Fruit fly (Drosophila melanogaster) whole organism, embryonic: ENCODE measurements around the gene CG15408.
A peak's percentile ranks its signal among the peaks of the same experiment; 100 is the strongest.

Experiments
- Atf3 ChIP-seq: fragments of 200-800 bp; sonication (Bioruptor generic); optimal IDR thresholded peaks from 3 replicates; lab custom pipeline; 2016; ENCODE audit warnings: missing biosample characterization, missing genetic modification characterization
- B-H2 ChIP-seq: fragments of 200-800 bp; sonication (Bioruptor generic); optimal IDR thresholded peaks from 2 replicates; lab custom pipeline; 2018; ENCODE audit warnings: missing biosample characterization, mild to moderate bottlenecking, missing genetic modification characterization
- CG12104 ChIP-seq: fragments of 200-800 bp; sonication (Bioruptor generic); optimal IDR thresholded peaks from 3 replicates; lab custom pipeline; 2016; ENCODE audit warnings: missing biosample characterization, missing genetic modification characterization
- CG12744 ChIP-seq: fragments of 200-800 bp; sonication (Bioruptor generic); optimal IDR thresholded peaks from 2 replicates; lab custom pipeline; 2016; ENCODE audit warnings: missing biosample characterization, missing genetic modification characterization
- CG13123 ChIP-seq: fragments of 200-800 bp; sonication (Bioruptor generic); optimal IDR thresholded peaks from 2 replicates; lab custom pipeline; 2016; ENCODE audit warnings: missing biosample characterization, missing genetic modification characterization
- CG15073 ChIP-seq: fragments of 200-800 bp; sonication (Bioruptor generic); optimal IDR thresholded peaks from 2 replicates; lab custom pipeline; 2016; ENCODE audit warnings: missing biosample characterization, missing genetic modification characterization
- CG2202 ChIP-seq: fragments of 200-800 bp; sonication (Bioruptor generic); optimal IDR thresholded peaks from 2 replicates; lab custom pipeline; 2018; ENCODE audit warnings: missing biosample characterization, mild to moderate bottlenecking, missing genetic modification characterization
- CG2678 ChIP-seq: fragments of 200-800 bp; sonication (Bioruptor generic); optimal IDR thresholded peaks from 3 replicates; lab custom pipeline; 2019; ENCODE audit warnings: missing biosample characterization, mild to moderate bottlenecking, missing genetic modification characterization, moderate library complexity
- CG31388 ChIP-seq: fragments of 200-800 bp; sonication (Bioruptor generic); optimal IDR thresholded peaks from 2 replicates; lab custom pipeline; 2016; ENCODE audit warnings: missing biosample characterization, missing genetic modification characterization
- CG6272 ChIP-seq: fragments of 200-800 bp; sonication (Bioruptor generic); IDR thresholded peaks from 2 replicates; pipeline ENCODE4 v1.3.6; 2022; ENCODE audit warnings: missing biosample characterization, missing genetic modification characterization
- CG9817 ChIP-seq: fragments of 200-800 bp; sonication (Bioruptor generic); optimal IDR thresholded peaks from 2 replicates; lab custom pipeline; 2018; ENCODE audit warnings: missing biosample characterization, mild to moderate bottlenecking, missing genetic modification characterization, moderate library complexity
- Chrac-16 ChIP-seq: fragments of 200-800 bp; sonication (Bioruptor generic); optimal IDR thresholded peaks from 3 replicates; lab custom pipeline; 2016; ENCODE audit warnings: missing biosample characterization, missing genetic modification characterization
- D19A ChIP-seq: fragments of 200-800 bp; optimal IDR thresholded peaks from 3 replicates; lab custom pipeline; 2019; ENCODE audit warnings: missing biosample characterization, mild to moderate bottlenecking, missing genetic modification characterization, moderate library complexity
- Deaf1 ChIP-seq: fragments of 200-800 bp; optimal IDR thresholded peaks from 3 replicates; lab custom pipeline; 2019; ENCODE audit warnings: missing biosample characterization, mild to moderate bottlenecking, missing genetic modification characterization, moderate library complexity
- Drgx ChIP-seq: fragments of 200-800 bp; sonication (Bioruptor generic); IDR thresholded peaks from 2 replicates; pipeline ENCODE4 v1.3.6; 2022; ENCODE audit warnings: missing biosample characterization, missing genetic modification characterization
- ERR ChIP-seq: fragments of 200-800 bp; sonication (Bioruptor generic); optimal IDR thresholded peaks from 2 replicates; lab custom pipeline; 2016; ENCODE audit warnings: missing biosample characterization, missing genetic modification characterization
- Ets65A ChIP-seq: fragments of 200-800 bp; sonication (Bioruptor generic); peaks from one replicate; lab custom pipeline; 2016; ENCODE audit warnings: missing biosample characterization, missing genetic modification characterization
- Gsc ChIP-seq: fragments of 200-800 bp; sonication (Bioruptor generic); IDR thresholded peaks from 2 replicates; pipeline ENCODE4 v1.3.6; 2022; ENCODE audit warnings: missing biosample characterization, missing genetic modification characterization
- HLH54F ChIP-seq: fragments of 200-800 bp; sonication (Bioruptor generic); optimal IDR thresholded peaks from 3 replicates; lab custom pipeline; 2016; ENCODE audit warnings: missing biosample characterization, missing genetic modification characterization
- Mad ChIP-seq: fragments of 200-800 bp; sonication (Bioruptor generic); optimal IDR thresholded peaks from 2 replicates; lab custom pipeline; 2016; ENCODE audit warnings: missing biosample characterization, missing genetic modification characterization
- Med ChIP-seq: fragments of 200-800 bp; sonication (Bioruptor generic); peaks from one replicate; lab custom pipeline; 2016; ENCODE audit warnings: missing biosample characterization, missing genetic modification characterization, mild to moderate bottlenecking, inconsistent platforms, moderate library complexity
- Optix ChIP-seq: fragments of 200-800 bp; sonication (Bioruptor generic); IDR thresholded peaks from 3 replicates; pipeline ENCODE4 v1.3.6; 2022; ENCODE audit warnings: missing biosample characterization, missing genetic modification characterization
- btn ChIP-seq: fragments of 200-800 bp; sonication (Bioruptor generic); optimal IDR thresholded peaks from 2 replicates; lab custom pipeline; 2016; ENCODE audit warnings: missing biosample characterization, missing genetic modification characterization
- cad ChIP-seq: fragments of >200 bp; optimal IDR thresholded peaks from 2 replicates; lab custom pipeline; 2017; ENCODE audit warnings: missing biosample characterization, missing genetic modification characterization
- cg ChIP-seq: fragments of 200-800 bp; sonication (Bioruptor generic); optimal IDR thresholded peaks from 3 replicates; lab custom pipeline; 2019; ENCODE audit warnings: missing biosample characterization, mild to moderate bottlenecking, missing genetic modification characterization, moderate library complexity
- chinmo ChIP-seq: fragments of 200-800 bp; sonication (Bioruptor generic); IDR thresholded peaks from 4 replicates; pipeline ENCODE4 v1.3.6; 2022; ENCODE audit warnings: missing biosample characterization, missing genetic modification characterization; ENCODE audit not compliant: partially characterized antibody
- crc ChIP-seq: fragments of 200-800 bp; sonication (Bioruptor generic); optimal IDR thresholded peaks from 2 replicates; lab custom pipeline; 2016; ENCODE audit warnings: missing biosample characterization, missing genetic modification characterization
- croc ChIP-seq: fragments of 200-800 bp; sonication (Bioruptor generic); conservative IDR thresholded peaks from 3 replicates; pipeline ENCODE4 v1.3.6; 2022; ENCODE audit warnings: missing biosample characterization, missing genetic modification characterization
- cwo ChIP-seq: fragments of 200-800 bp; sonication (Bioruptor generic); optimal IDR thresholded peaks from 3 replicates; lab custom pipeline; 2017; ENCODE audit warnings: missing biosample characterization, missing genetic modification characterization, mild to moderate bottlenecking, moderate library complexity, missing genetic modification reagents
- dm ChIP-seq: fragments of 200-800 bp; sonication (Bioruptor generic); optimal IDR thresholded peaks from 3 replicates; lab custom pipeline; 2016; ENCODE audit warnings: missing biosample characterization, missing genetic modification characterization
- eve ChIP-seq, 2 experiments: fragments of >200 bp; optimal IDR thresholded peaks; 2 replicates each; lab custom pipeline; 2017; ENCODE audit warnings: missing biosample characterization in 2 of 2, missing genetic modification characterization in 2 of 2
- fd102C ChIP-seq: fragments of 200-800 bp; sonication (Bioruptor generic); optimal IDR thresholded peaks from 2 replicates; lab custom pipeline; 2018; ENCODE audit warnings: missing biosample characterization, mild to moderate bottlenecking, missing genetic modification characterization, moderate library complexity
- fd64A ChIP-seq: fragments of 200-800 bp; sonication (Bioruptor generic); optimal IDR thresholded peaks from 3 replicates; lab custom pipeline; 2018; ENCODE audit warnings: missing biosample characterization, mild to moderate bottlenecking, missing genetic modification characterization
- knrl ChIP-seq: fragments of 200-800 bp; sonication (Bioruptor generic); IDR thresholded peaks from 3 replicates; pipeline ENCODE4 v1.3.6; 2022; ENCODE audit warnings: missing biosample characterization, missing genetic modification characterization; ENCODE audit not compliant: partially characterized antibody
- lab ChIP-seq: fragments of 200-800 bp; sonication (Bioruptor generic); optimal IDR thresholded peaks from 3 replicates; lab custom pipeline; 2017; ENCODE audit warnings: missing biosample characterization, missing genetic modification characterization, mild to moderate bottlenecking, moderate library complexity, missing genetic modification reagents
- mirr ChIP-seq: fragments of 200-800 bp; sonication (Bioruptor generic); optimal IDR thresholded peaks from 3 replicates; lab custom pipeline; 2018; ENCODE audit warnings: missing biosample characterization, mild to moderate bottlenecking, missing genetic modification characterization
- rib ChIP-seq: fragments of 200-800 bp; sonication (Bioruptor generic); IDR thresholded peaks from 2 replicates; pipeline ENCODE4 v1.3.6; 2022; ENCODE audit warnings: missing biosample characterization, missing genetic modification characterization
- sens ChIP-seq: fragments of 200-800 bp; sonication (Bioruptor generic); peaks from one replicate; lab custom pipeline; 2016; ENCODE audit warnings: missing biosample characterization, missing genetic modification characterization
- slbo ChIP-seq: fragments of 200-800 bp; sonication (Bioruptor generic); IDR thresholded peaks from 2 replicates; pipeline ENCODE4 v1.3.6; 2022; ENCODE audit warnings: missing biosample characterization, missing genetic modification characterization
- sug ChIP-seq: fragments of 200-800 bp; optimal IDR thresholded peaks from 2 replicates; lab custom pipeline; 2019; ENCODE audit warnings: missing biosample characterization, mild to moderate bottlenecking, missing genetic modification characterization, moderate library complexity
- tio ChIP-seq: fragments of 200-800 bp; sonication (Bioruptor generic); optimal IDR thresholded peaks from 2 replicates; lab custom pipeline; 2017; ENCODE audit warnings: missing biosample characterization, missing genetic modification characterization, inconsistent platforms

CG15408 gene

dm6 chr2L:3369083-3369653 lies 36.6 kb downstream of the CG15408 start (continued):
- TF ChIP-seq Ets65A (GFP tag; lab: Kevin White, UChicago) = peak; percentile 41
- peak; percentile 34 for TF ChIP-seq lab (GFP tag; lab: Kevin White, UChicago)
- no peak for TF ChIP-seq fd64A (GFP tag; lab: Kevin White, UChicago)
- TF ChIP-seq chinmo (GFP tag; lab: Robert Waterston, UW) = 0 out of 4 replicates have a peak, but pooled peaks have one; percentile 62
- TF ChIP-seq cg (GFP tag; lab: Kevin White, UChicago) = peak; percentile 45
- TF ChIP-seq Mad = no peak
- peak; percentile 5 for TF ChIP-seq CG2678 (tag; lab: Kevin White, UChicago)
- TF ChIP-seq knrl (GFP tag; lab: Robert Waterston, UW) = no peak
- peak; percentile 72 for TF ChIP-seq cwo (GFP tag; lab: Kevin White, UChicago)
- no peak for TF ChIP-seq CG12744 (GFP tag; lab: Kevin White, UChicago)
- peak; percentile 25 for TF ChIP-seq B-H2
- TF ChIP-seq rib (GFP tag; lab: Robert Waterston, UW) = 0 out of 2 replicates have a peak, but pooled peaks have one; percentile 33

- no peak for TF ChIP-seq CG6272
- no peak for TF ChIP-seq eve (GFP tag; optimal IDR thresholded peaks at IDR 0.05; lab: Kevin White, UChicago)
- TF ChIP-seq Atf3 = no peak
- TF ChIP-seq dm (GFP tag; lab: Kevin White, UChicago) = no peak
Observed at dm6 chr2L:3369822-3370221, 37.2 kb downstream of the CG15408 start.

- TF ChIP-seq cad (no peak), CG12104 (no peak), CG13123 (GFP tag; lab: Kevin White, UChicago) (no peak), sens (GFP tag; lab: Kevin White, UChicago) (no peak), ERR (no peak), tio (GFP tag; lab: Kevin White, UChicago) (no peak), CG9817 (no peak), croc (no peak), HLH54F (GFP tag; lab: Kevin White, UChicago) (no peak), Med (GFP tag; lab: Kevin White, UChicago) (peak; percentile 8), mirr (peak; percentile 25), crc (GFP tag; lab: Kevin White, UChicago) (no peak), CG2202 (tag; lab: Kevin White, UChicago) (no peak), btn (GFP tag; lab: Kevin White, UChicago) (no peak)
Observed at dm6 chr2L:3370920-3371319, 38.3 kb downstream of the CG15408 start.

dm6 chr2L:3371340-3371739 lies 38.7 kb downstream of the CG15408 start:
- TF ChIP-seq CG31388 (GFP tag; lab: Kevin White, UChicago) = no peak
- no peak for TF ChIP-seq fd102C (GFP tag; lab: Kevin White, UChicago)
- TF ChIP-seq Med (GFP tag; lab: Kevin White, UChicago) = peak; percentile 79
- TF ChIP-seq Ets65A (GFP tag; lab: Kevin White, UChicago) = peak; percentile 92
- TF ChIP-seq Deaf1 (tag; lab: Kevin White, UChicago) = peak; percentile 27
- TF ChIP-seq Chrac-16 (GFP tag; lab: Kevin White, UChicago) = no peak
- no peak for TF ChIP-seq Optix
- TF ChIP-seq D19A (tag; lab: Kevin White, UChicago) = peak; percentile 61
- TF ChIP-seq Drgx (GFP tag; lab: Robert Waterston, UW) = peak; percentile 58
- TF ChIP-seq sug (tag; lab: Kevin White, UChicago) = no peak
- TF ChIP-seq CG15073 (GFP tag; lab: Kevin White, UChicago) = no peak
- 0 out of 2 replicates have a peak, but pooled peaks have one; percentile 30 for TF ChIP-seq slbo
- TF ChIP-seq Gsc (GFP tag; lab: Robert Waterston, UW) = no peak
